Worm (Caenorhabditis elegans) whole organism, L3 larva: Measurements from ENCODE around the gene ttr-30.

Experiments
- ama-1 ChIP-seq: fragments of 150-350 bp; optimal IDR thresholded peaks from 2 replicates; lab custom pipeline; 2018
- daf-12 ChIP-seq: fragments of 150-350 bp; optimal IDR thresholded peaks from 2 replicates; lab custom pipeline; 2014; ENCODE audit warnings: missing biosample characterization, missing genetic modification reagents, missing genetic modification characterization
- elt-1 ChIP-seq: fragments of 150-350 bp; optimal IDR thresholded peaks from 2 replicates; lab custom pipeline; 2014; ENCODE audit warnings: missing biosample characterization, missing genetic modification characterization
- elt-3 ChIP-seq, 3 experiments: fragments of 150-350 bp in 1 of 3; sonication (generic microtip) in 2 of 3; optimal IDR thresholded peaks; 2 replicates in 2 of 3; 4 replicates in 1 of 3; lab custom pipeline; 2014 to 2017; ENCODE audit warnings: missing biosample characterization in 3 of 3, missing genetic modification characterization in 3 of 3
- fkh-10 ChIP-seq: sonication (generic microtip); optimal IDR thresholded peaks from 2 replicates; lab custom pipeline; 2017; ENCODE audit warnings: missing biosample characterization, missing genetic modification reagents, missing genetic modification characterization
- lin-15B ChIP-seq: fragments of 150-350 bp; optimal IDR thresholded peaks from 2 replicates; lab custom pipeline; 2014; ENCODE audit warnings: missing biosample characterization, missing genetic modification characterization
- nhr-28 ChIP-seq: fragments of 150-350 bp; optimal IDR thresholded peaks from 2 replicates; lab custom pipeline; 2014; ENCODE audit warnings: missing biosample characterization, missing genetic modification characterization
- unc-62 ChIP-seq: fragments of 150-350 bp; sonication (generic microtip); optimal IDR thresholded peaks from 4 replicates; lab custom pipeline; 2014; ENCODE audit warnings: missing biosample characterization, missing genetic modification reagents, missing genetic modification characterization
- zag-1 ChIP-seq: fragments of 150-350 bp; optimal IDR thresholded peaks from 2 replicates; lab custom pipeline; 2014; ENCODE audit warnings: missing biosample characterization, missing genetic modification characterization
- ztf-11 ChIP-seq: fragments of 150-350 bp; optimal IDR thresholded peaks from 2 replicates; lab custom pipeline; 2014; ENCODE audit warnings: missing biosample characterization, missing genetic modification characterization

ce11 chrX:7330685-7331196, at the start of gene ttr-30:
- peak; percentile 48 for TF ChIP-seq elt-1 (tag; lab: Kevin White, UChicago)
- TF ChIP-seq zag-1 (tag; lab: Kevin White, UChicago): no peak
- no peak for TF ChIP-seq unc-62 (GFP tag; lab: Kevin White, UChicago)
- no peak for TF ChIP-seq elt-3 (tag; optimal IDR thresholded peaks at IDR 0.05; lab: Kevin White, UChicago)
- TF ChIP-seq fkh-10 (GFP tag; lab: Kevin White, UChicago): no peak
- TF ChIP-seq ztf-11 (tag; lab: Kevin White, UChicago): no peak
- no peak for TF ChIP-seq nhr-28
- no peak for TF ChIP-seq daf-12
- TF ChIP-seq lin-15B (tag; lab: Kevin White, UChicago): no peak
- TF ChIP-seq ama-1: no peak
